Fruit fly (Drosophila melanogaster) whole organism, prepupa: ENCODE measurements around the gene hng2.

Experiments used
- CG10631 ChIP-seq: fragments of 200-800 bp; sonication (Bioruptor generic); optimal IDR thresholded peaks from 2 replicates; lab custom pipeline; 2016; ENCODE audit warnings: missing biosample characterization, missing genetic modification characterization
- CG10669 ChIP-seq: fragments of 200-800 bp; sonication (Bioruptor generic); optimal IDR thresholded peaks from 3 replicates; lab custom pipeline; 2018; ENCODE audit warnings: missing biosample characterization, mild to moderate bottlenecking, missing genetic modification characterization, moderate library complexity
- CG11294 ChIP-seq: fragments of 200-800 bp; sonication (Bioruptor generic); IDR thresholded peaks from 2 replicates; pipeline ENCODE4 v1.3.6; 2022; ENCODE audit warnings: missing biosample characterization, missing genetic modification characterization
- CG11762 ChIP-seq: fragments of 200-800 bp; sonication (Bioruptor generic); optimal IDR thresholded peaks from 3 replicates; lab custom pipeline; 2016; ENCODE audit warnings: missing biosample characterization, missing genetic modification characterization; ENCODE audit not compliant: insufficient read depth
- CG11902 ChIP-seq: fragments of 200-800 bp; sonication (Bioruptor generic); optimal IDR thresholded peaks from 3 replicates; lab custom pipeline; 2016; ENCODE audit warnings: missing biosample characterization, missing genetic modification characterization
- CG1621 ChIP-seq: fragments of 200-800 bp; sonication (Bioruptor generic); optimal IDR thresholded peaks from 3 replicates; lab custom pipeline; 2018; ENCODE audit warnings: missing biosample characterization, mild to moderate bottlenecking, missing genetic modification characterization
- CG3032 ChIP-seq: fragments of 200-800 bp; optimal IDR thresholded peaks from 2 replicates; lab custom pipeline; 2019; ENCODE audit warnings: missing biosample characterization, mild to moderate bottlenecking, missing genetic modification characterization, moderate library complexity
- CG31627 ChIP-seq: fragments of 200-800 bp; sonication (Bioruptor generic); optimal IDR thresholded peaks from 3 replicates; lab custom pipeline; 2016; ENCODE audit warnings: missing biosample characterization, missing genetic modification characterization
- CG34406 ChIP-seq: fragments of 200-800 bp; sonication (Bioruptor generic); optimal IDR thresholded peaks from 3 replicates; lab custom pipeline; 2016; ENCODE audit warnings: missing biosample characterization, missing genetic modification characterization
- CG4318 ChIP-seq: fragments of 200-800 bp; sonication (Bioruptor generic); optimal IDR thresholded peaks from 3 replicates; lab custom pipeline; 2017; ENCODE audit warnings: missing biosample characterization, mild to moderate bottlenecking, missing genetic modification characterization
- CG6163 ChIP-seq: fragments of 200-800 bp; sonication (Bioruptor generic); IDR thresholded peaks from 3 replicates; pipeline ENCODE4 v1.3.6; 2022; ENCODE audit warnings: missing biosample characterization, missing genetic modification characterization
- CG6276 ChIP-seq: fragments of 200-800 bp; sonication (Bioruptor generic); optimal IDR thresholded peaks from 2 replicates; lab custom pipeline; 2017; ENCODE audit warnings: missing biosample characterization, mild to moderate bottlenecking, missing genetic modification characterization
- CG6792 ChIP-seq: fragments of 200-800 bp; sonication (Bioruptor generic); optimal IDR thresholded peaks from 3 replicates; lab custom pipeline; 2016; ENCODE audit warnings: missing biosample characterization, missing genetic modification characterization
- CG6808 ChIP-seq: fragments of 200-800 bp; sonication (Bioruptor generic); optimal IDR thresholded peaks from 3 replicates; lab custom pipeline; 2017; ENCODE audit warnings: missing biosample characterization, missing genetic modification characterization, mild to moderate bottlenecking, moderate library complexity, missing genetic modification reagents
- CG6854 ChIP-seq: fragments of 200-800 bp; sonication (Bioruptor generic); optimal IDR thresholded peaks from 2 replicates; lab custom pipeline; 2017; ENCODE audit warnings: missing biosample characterization, mild to moderate bottlenecking, missing genetic modification characterization
- CG7368 ChIP-seq: fragments of 200-800 bp; sonication (Bioruptor generic); optimal IDR thresholded peaks from 3 replicates; lab custom pipeline; 2016; ENCODE audit warnings: missing biosample characterization, missing genetic modification characterization
- CG8119 ChIP-seq: fragments of 200-800 bp; sonication (Bioruptor generic); IDR thresholded peaks from 3 replicates; pipeline ENCODE4 v1.3.6; 2022; ENCODE audit warnings: missing biosample characterization, missing genetic modification characterization
- CG8632 ChIP-seq: fragments of 200-800 bp; sonication (Bioruptor generic); optimal IDR thresholded peaks from 3 replicates; lab custom pipeline; 2016; ENCODE audit warnings: missing biosample characterization, missing genetic modification characterization
- CG9139 ChIP-seq: fragments of 200-800 bp; sonication (Bioruptor generic); optimal IDR thresholded peaks from 3 replicates; lab custom pipeline; 2017; ENCODE audit warnings: missing biosample characterization, mild to moderate bottlenecking, missing genetic modification characterization
- Eip75B ChIP-seq: fragments of 200-800 bp; sonication (Bioruptor generic); optimal IDR thresholded peaks from 3 replicates; lab custom pipeline; 2016; ENCODE audit warnings: missing biosample characterization, missing genetic modification characterization
- Eip78C ChIP-seq: fragments of 200-800 bp; sonication (Bioruptor generic); peaks from one replicate; lab custom pipeline; 2016; ENCODE audit warnings: missing biosample characterization, missing genetic modification characterization
- Ets21C ChIP-seq: fragments of 200-800 bp; sonication (Bioruptor generic); optimal IDR thresholded peaks from 3 replicates; lab custom pipeline; 2016; ENCODE audit warnings: missing biosample characterization, missing genetic modification characterization
- Ets96B ChIP-seq: fragments of 200-800 bp; optimal IDR thresholded peaks from 2 replicates; lab custom pipeline; 2019; ENCODE audit warnings: missing biosample characterization, mild to moderate bottlenecking, missing genetic modification characterization, moderate library complexity
- Gug ChIP-seq: fragments of 200-800 bp; sonication (Bioruptor generic); IDR thresholded peaks from 2 replicates; pipeline ENCODE4 v1.3.6; 2022; ENCODE audit warnings: missing biosample characterization, missing genetic modification characterization
- Hr38 ChIP-seq: sonication (Bioruptor generic); optimal IDR thresholded peaks from 2 replicates; lab custom pipeline; 2016; ENCODE audit warnings: missing biosample characterization, missing genetic modification characterization
- Hr39 ChIP-seq: fragments of 200-800 bp; sonication (Bioruptor generic); optimal IDR thresholded peaks from 2 replicates; lab custom pipeline; 2016; ENCODE audit warnings: missing biosample characterization, missing genetic modification characterization
- Hr4 ChIP-seq: fragments of 200-800 bp; sonication (Bioruptor generic); optimal IDR thresholded peaks from 3 replicates; lab custom pipeline; 2016; ENCODE audit warnings: missing biosample characterization, missing genetic modification characterization
- Lpt ChIP-seq: fragments of 200-800 bp; sonication (Bioruptor generic); optimal IDR thresholded peaks from 3 replicates; lab custom pipeline; 2016; ENCODE audit warnings: missing biosample characterization, missing genetic modification characterization
- Met ChIP-seq: fragments of 200-800 bp; sonication (Bioruptor generic); optimal IDR thresholded peaks from 3 replicates; lab custom pipeline; 2016; ENCODE audit warnings: missing biosample characterization, missing genetic modification characterization
- OdsH ChIP-seq: fragments of 200-800 bp; sonication (Bioruptor generic); optimal IDR thresholded peaks from 3 replicates; lab custom pipeline; 2016; ENCODE audit warnings: missing biosample characterization, missing genetic modification characterization
- Smox ChIP-seq: fragments of 200-800 bp; sonication (Bioruptor generic); optimal IDR thresholded peaks from 3 replicates; lab custom pipeline; 2016; ENCODE audit warnings: missing biosample characterization, missing genetic modification characterization
- Sox102F ChIP-seq: fragments of 200-800 bp; sonication (Bioruptor generic); optimal IDR thresholded peaks from 2 replicates; lab custom pipeline; 2016; ENCODE audit warnings: missing biosample characterization, mild to moderate bottlenecking, missing genetic modification characterization
- Sox14 ChIP-seq: fragments of 200-800 bp; sonication (Bioruptor generic); optimal IDR thresholded peaks from 3 replicates; lab custom pipeline; 2016; ENCODE audit warnings: missing biosample characterization, missing genetic modification characterization
- Sox15 ChIP-seq: fragments of 200-800 bp; sonication (Bioruptor generic); optimal IDR thresholded peaks from 3 replicates; lab custom pipeline; 2016; ENCODE audit warnings: missing biosample characterization, missing genetic modification characterization
- achi ChIP-seq: fragments of 200-800 bp; sonication (Bioruptor generic); optimal IDR thresholded peaks from 3 replicates; lab custom pipeline; 2016; ENCODE audit warnings: missing biosample characterization, missing genetic modification characterization
- acj6 ChIP-seq: fragments of 200-800 bp; sonication (Bioruptor generic); optimal IDR thresholded peaks from 3 replicates; lab custom pipeline; 2016; ENCODE audit warnings: missing biosample characterization, missing genetic modification characterization
- cyc ChIP-seq: fragments of 200-800 bp; sonication (Bioruptor generic); optimal IDR thresholded peaks from 3 replicates; lab custom pipeline; 2016; ENCODE audit warnings: missing biosample characterization, missing genetic modification characterization
- dac ChIP-seq: fragments of 200-800 bp; sonication (Bioruptor generic); optimal IDR thresholded peaks from 2 replicates; lab custom pipeline; 2017; ENCODE audit warnings: missing biosample characterization, mild to moderate bottlenecking, missing genetic modification characterization
- dsx ChIP-seq: fragments of 200-800 bp; optimal IDR thresholded peaks from 3 replicates; lab custom pipeline; 2019; ENCODE audit warnings: missing biosample characterization, mild to moderate bottlenecking, missing genetic modification characterization, moderate library complexity; ENCODE audit not compliant: poor library complexity, severe bottlenecking
- esn ChIP-seq: fragments of 200-800 bp; sonication (Bioruptor generic); optimal IDR thresholded peaks from 2 replicates; lab custom pipeline; 2016; ENCODE audit warnings: missing biosample characterization, mild to moderate bottlenecking, missing genetic modification characterization, moderate library complexity
- fd85E ChIP-seq: fragments of 200-800 bp; sonication (Bioruptor generic); optimal IDR thresholded peaks from 3 replicates; lab custom pipeline; 2016; ENCODE audit warnings: missing biosample characterization, missing genetic modification characterization
- fkh ChIP-seq: fragments of 200-800 bp; sonication (Bioruptor generic); optimal IDR thresholded peaks from 3 replicates; lab custom pipeline; 2017; ENCODE audit warnings: missing biosample characterization, mild to moderate bottlenecking, missing genetic modification characterization, moderate library complexity
- lz ChIP-seq: fragments of 200-800 bp; sonication (Bioruptor generic); optimal IDR thresholded peaks from 3 replicates; lab custom pipeline; 2016; ENCODE audit warnings: missing biosample characterization, missing genetic modification characterization
- net ChIP-seq: fragments of 200-800 bp; sonication (Bioruptor generic); optimal IDR thresholded peaks from 3 replicates; lab custom pipeline; 2016; ENCODE audit warnings: missing biosample characterization, missing genetic modification characterization
- pdm3 ChIP-seq: fragments of 200-800 bp; sonication (Bioruptor generic); optimal IDR thresholded peaks from 3 replicates; lab custom pipeline; 2016; ENCODE audit warnings: missing biosample characterization, missing genetic modification characterization
- spab ChIP-seq: fragments of 200-800 bp; sonication (Bioruptor generic); optimal IDR thresholded peaks from 2 replicates; lab custom pipeline; 2017; ENCODE audit warnings: missing biosample characterization, mild to moderate bottlenecking, missing genetic modification characterization, missing genetic modification reagents
- svp ChIP-seq: fragments of 200-800 bp; sonication (Bioruptor generic); peaks from one replicate; lab custom pipeline; 2016; ENCODE audit warnings: missing biosample characterization, missing genetic modification characterization
- topi ChIP-seq: fragments of 200-800 bp; sonication (Bioruptor generic); optimal IDR thresholded peaks from 3 replicates; lab custom pipeline; 2016; ENCODE audit warnings: missing biosample characterization, missing genetic modification characterization
- vri ChIP-seq: fragments of 200-800 bp; sonication (Bioruptor generic); optimal IDR thresholded peaks from 3 replicates; lab custom pipeline; 2016; ENCODE audit warnings: missing biosample characterization, mild to moderate bottlenecking, missing genetic modification characterization

The hng2 gene

DNA sequence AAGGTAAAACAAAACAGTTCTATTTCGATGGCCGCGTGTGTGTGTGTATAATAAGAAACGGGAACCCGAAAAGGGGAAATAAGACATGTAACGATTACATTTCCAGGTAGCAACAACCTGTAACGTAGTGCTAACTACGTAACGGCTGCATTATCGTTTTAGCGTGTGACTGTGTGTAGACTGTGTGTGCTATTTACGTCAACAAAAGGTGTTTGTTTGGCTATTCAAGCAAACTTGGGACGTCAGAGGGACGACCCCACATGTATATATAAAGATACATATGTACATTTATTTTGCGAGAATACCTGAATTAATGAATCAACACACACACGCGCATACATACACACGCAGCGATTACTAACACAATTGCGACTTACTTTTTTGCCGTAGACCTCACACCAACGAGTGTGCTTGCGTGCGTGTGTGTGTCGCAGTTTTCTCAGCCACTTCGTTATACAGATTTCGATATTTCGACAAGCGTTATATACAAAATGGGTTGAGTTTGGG lies 13.5 kb downstream of the hng2 start (continued):
- no peak for TF ChIP-seq Hr39 (GFP tag; lab: Kevin White, UChicago)
- TF ChIP-seq CG10631 (GFP tag; lab: Kevin White, UChicago): no peak
- TF ChIP-seq spab (GFP tag; lab: Kevin White, UChicago): no peak
- TF ChIP-seq Eip78C: peak; percentile 57
- peak; percentile 14 for TF ChIP-seq Met (GFP tag; lab: Kevin White, UChicago)
- no peak for TF ChIP-seq esn (GFP tag; lab: Kevin White, UChicago)
- no peak for TF ChIP-seq CG3032

DNA sequence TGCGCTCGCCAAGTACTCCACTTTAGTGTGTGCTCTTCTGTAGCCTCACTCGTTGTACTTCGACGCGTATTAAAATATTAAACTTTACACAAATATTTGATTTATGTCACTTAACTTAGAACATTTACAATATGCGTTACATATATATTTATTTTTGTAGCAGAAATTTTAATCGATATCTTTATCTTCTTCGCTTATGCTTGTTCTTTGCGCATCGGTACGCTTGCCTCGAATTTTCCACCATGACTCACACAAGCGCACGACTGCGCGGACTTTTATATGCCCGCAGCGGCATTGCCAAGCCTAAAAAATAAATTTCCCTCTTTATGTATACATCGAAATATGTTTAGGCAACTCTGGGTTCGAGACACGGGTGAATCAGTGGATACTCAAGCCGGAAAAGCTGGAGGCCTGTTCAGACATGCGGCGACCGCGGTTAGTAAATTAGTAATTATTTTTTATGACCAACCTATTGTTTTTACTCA lies 14.3 kb downstream of the hng2 start, which contains the start of gene aqz:
TSS of gene aqz (minus strand) at position 255 of the 485 bp plus-strand sequence.
- TF ChIP-seq cyc (GFP tag; lab: Kevin White, UChicago): peak; percentile 24
- peak; percentile 55 for TF ChIP-seq net (GFP tag; lab: Kevin White, UChicago)
- TF ChIP-seq Hr4 (GFP tag; lab: Kevin White, UChicago): peak; percentile 18
- TF ChIP-seq CG4318 (GFP tag; lab: Kevin White, UChicago): no peak
- peak; percentile 22 for TF ChIP-seq Lpt
- no peak for TF ChIP-seq achi (GFP tag; lab: Kevin White, UChicago)
- TF ChIP-seq CG6276 (GFP tag; lab: Kevin White, UChicago): no peak
- no peak for TF ChIP-seq fd85E (GFP tag; lab: Kevin White, UChicago)
- TF ChIP-seq svp (GFP tag; lab: Kevin White, UChicago): peak; percentile 82
- peak; percentile 41 for TF ChIP-seq CG6854 (GFP tag; lab: Kevin White, UChicago)
- no peak for TF ChIP-seq CG11762
- TF ChIP-seq OdsH (GFP tag; lab: Kevin White, UChicago): no peak
- TF ChIP-seq CG1621 (tag; lab: Kevin White, UChicago): peak; percentile 84
- TF ChIP-seq CG11294 (GFP tag; lab: Robert Waterston, UW): no peak
- TF ChIP-seq fkh (GFP tag; lab: Kevin White, UChicago): peak; percentile 84
- TF ChIP-seq Smox (GFP tag; lab: Kevin White, UChicago): no peak
- TF ChIP-seq Sox102F (GFP tag; lab: Kevin White, UChicago): peak; percentile 56
- TF ChIP-seq acj6: peak; percentile 30
- no peak for TF ChIP-seq CG34406 (GFP tag; lab: Kevin White, UChicago)
- peak; percentile 2 for TF ChIP-seq dac (GFP tag; lab: Kevin White, UChicago)
- peak; percentile 81 for TF ChIP-seq Sox14 (GFP tag; lab: Kevin White, UChicago)
- no peak for TF ChIP-seq CG11902 (GFP tag; lab: Kevin White, UChicago)
- peak; percentile 28 for TF ChIP-seq Ets21C
- no peak for TF ChIP-seq CG8632 (GFP tag; lab: Kevin White, UChicago)
- no peak for TF ChIP-seq CG10631 (GFP tag; lab: Kevin White, UChicago)
- peak; percentile 16 for TF ChIP-seq CG7368 (GFP tag; lab: Kevin White, UChicago)
- TF ChIP-seq Eip78C: peak; percentile 58
- peak; percentile 62 for TF ChIP-seq vri
- peak; percentile 11 for TF ChIP-seq lz (GFP tag; lab: Kevin White, UChicago)
- peak; percentile 8 for TF ChIP-seq Sox15 (GFP tag; lab: Kevin White, UChicago)
- TF ChIP-seq CG6163 (GFP tag; lab: Robert Waterston, UW): peak; percentile 81
- no peak for TF ChIP-seq spab (GFP tag; lab: Kevin White, UChicago)
- TF ChIP-seq esn (GFP tag; lab: Kevin White, UChicago): peak; percentile 42
- TF ChIP-seq CG31627 (GFP tag; lab: Kevin White, UChicago): peak; percentile 36
- TF ChIP-seq CG10669: no peak
- no peak for TF ChIP-seq Gug (GFP tag; lab: Robert Waterston, UW)
- peak; percentile 48 for TF ChIP-seq Eip75B (GFP tag; lab: Kevin White, UChicago)
- TF ChIP-seq Ets96B (tag; lab: Kevin White, UChicago): peak; percentile 10
- TF ChIP-seq Hr38 (GFP tag; lab: Kevin White, UChicago): no peak
- peak; percentile 32 for TF ChIP-seq pdm3
- peak; percentile 21 for TF ChIP-seq CG6808 (GFP tag; lab: Kevin White, UChicago)
- peak; percentile 70 for TF ChIP-seq CG9139
- TF ChIP-seq CG8119 (GFP tag; lab: Robert Waterston, UW): no peak
- TF ChIP-seq Hr39 (GFP tag; lab: Kevin White, UChicago): peak; percentile 42
- TF ChIP-seq Met (GFP tag; lab: Kevin White, UChicago): peak; percentile 46
- peak; percentile 38 for TF ChIP-seq topi
- peak; percentile 49 for TF ChIP-seq dsx (GFP tag; lab: Kevin White, UChicago)
- TF ChIP-seq CG6792 (GFP tag; lab: Kevin White, UChicago): peak; percentile 38
